Worm (Caenorhabditis elegans) whole organism, early embryonic: ENCODE data around the gene W04E12.4.

Experiments used
- F13C5.2 ChIP-seq: sonication (generic microtip); optimal IDR thresholded peaks from 2 replicates; lab custom pipeline; 2017; ENCODE audit warnings: mild to moderate bottlenecking, missing genetic modification characterization, inconsistent platforms, missing compliant biosample characterization
- ceh-13 ChIP-seq: fragments of 200-800 bp; sonication (Bioruptor generic); optimal IDR thresholded peaks from 2 replicates; lab custom pipeline; 2018; ENCODE audit warnings: mild to moderate bottlenecking, missing genetic modification characterization, missing compliant biosample characterization
- ceh-36 ChIP-seq: sonication (generic microtip); optimal IDR thresholded peaks from 2 replicates; lab custom pipeline; 2016; ENCODE audit warnings: missing genetic modification characterization, inconsistent platforms, missing compliant biosample characterization
- tbx-11 ChIP-seq: fragments of 200-800 bp; sonication (Bioruptor generic); IDR thresholded peaks from 2 replicates; pipeline ENCODE4 v1.3.6; 2022; ENCODE audit warnings: missing genetic modification characterization, missing compliant biosample characterization

DNA sequence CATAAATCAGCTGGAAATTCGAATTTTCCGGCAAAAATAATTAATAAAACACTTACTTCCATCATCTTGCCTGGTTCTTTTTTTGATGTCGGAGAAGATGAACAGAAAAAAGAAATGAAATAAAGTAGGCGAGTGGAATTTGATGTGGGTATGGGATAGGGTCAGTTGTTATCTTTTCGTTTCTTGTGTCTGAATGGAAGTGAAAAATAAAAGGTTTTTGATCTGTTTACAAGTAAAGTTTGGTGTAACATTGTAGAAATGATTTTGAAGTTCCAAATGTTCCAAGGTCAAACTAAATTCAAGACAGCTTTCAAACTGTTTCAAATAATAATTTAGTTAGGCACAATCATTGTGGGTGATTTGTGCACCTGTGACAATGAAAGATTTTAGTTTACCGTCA is 5.9 kb upstream of the W04E12.4 start, which contains the start of gene W04E12.7:
- no peak for TF ChIP-seq ceh-36 (tag; lab: Kevin White, UChicago)
- no peak for TF ChIP-seq tbx-11 (GFP tag; lab: Robert Waterston, UW)
- no peak for TF ChIP-seq F13C5.2 (tag; lab: Kevin White, UChicago)
- TF ChIP-seq ceh-13 (GFP tag; lab: Kevin White, UChicago): no peak
